Fruit fly (Drosophila melanogaster) whole organism, embryonic: ENCODE data around the gene Sar1.

Experiments used
- BtbVII ChIP-seq: fragments of 200-800 bp; sonication (Bioruptor generic); optimal IDR thresholded peaks from 3 replicates; lab custom pipeline; 2017; ENCODE audit warnings: missing biosample characterization, mild to moderate bottlenecking, missing genetic modification characterization
- CG10565 ChIP-seq: fragments of 200-800 bp; sonication (Bioruptor generic); optimal IDR thresholded peaks from 3 replicates; lab custom pipeline; 2016; ENCODE audit warnings: missing biosample characterization, mild to moderate bottlenecking, missing genetic modification characterization
- CG10979 ChIP-seq: fragments of 200-800 bp; sonication (Bioruptor generic); optimal IDR thresholded peaks from 2 replicates; lab custom pipeline; 2018; ENCODE audit warnings: missing biosample characterization, mild to moderate bottlenecking, missing genetic modification characterization, moderate library complexity
- CG11456 ChIP-seq: fragments of 200-800 bp; sonication (Bioruptor generic); IDR thresholded peaks from 3 replicates; pipeline ENCODE4 v1.3.6; 2022; ENCODE audit warnings: missing biosample characterization, missing genetic modification characterization
- CG11723 ChIP-seq: fragments of 200-800 bp; sonication (Bioruptor generic); optimal IDR thresholded peaks from 2 replicates; lab custom pipeline; 2017; ENCODE audit warnings: missing biosample characterization, mild to moderate bottlenecking, missing genetic modification characterization
- CG13424 ChIP-seq: fragments of 200-800 bp; sonication (Bioruptor generic); optimal IDR thresholded peaks from 2 replicates; lab custom pipeline; 2019; ENCODE audit warnings: missing biosample characterization, mild to moderate bottlenecking, missing genetic modification characterization, moderate library complexity
- CG16815 ChIP-seq: fragments of 200-800 bp; sonication (Bioruptor generic); optimal IDR thresholded peaks from 3 replicates; lab custom pipeline; 2017; ENCODE audit warnings: missing biosample characterization, mild to moderate bottlenecking, missing genetic modification characterization
- CG18011 ChIP-seq: fragments of 200-800 bp; sonication (Bioruptor generic); optimal IDR thresholded peaks from 2 replicates; lab custom pipeline; 2017; ENCODE audit warnings: missing biosample characterization, missing genetic modification characterization, mild to moderate bottlenecking, moderate library complexity, missing genotype
- CG18764 ChIP-seq: fragments of 200-800 bp; sonication (Bioruptor generic); optimal IDR thresholded peaks from 3 replicates; lab custom pipeline; 2016; ENCODE audit warnings: missing biosample characterization, missing genetic modification characterization
- CG31441 ChIP-seq: fragments of 200-800 bp; sonication (Bioruptor generic); IDR thresholded peaks from 2 replicates; pipeline ENCODE4 v1.3.6; 2022; ENCODE audit warnings: missing biosample characterization, missing genetic modification characterization
- CG33213 ChIP-seq: fragments of 200-800 bp; sonication (Bioruptor generic); optimal IDR thresholded peaks from 3 replicates; lab custom pipeline; 2016; ENCODE audit warnings: missing biosample characterization, missing genetic modification characterization
- CG6854 ChIP-seq: fragments of 200-800 bp; sonication (Bioruptor generic); optimal IDR thresholded peaks from 3 replicates; lab custom pipeline; 2017; ENCODE audit warnings: missing biosample characterization, mild to moderate bottlenecking, missing genetic modification characterization
- CG7987 ChIP-seq: fragments of 200-800 bp; sonication (Bioruptor generic); optimal IDR thresholded peaks from 2 replicates; lab custom pipeline; 2018; ENCODE audit warnings: missing biosample characterization, mild to moderate bottlenecking, missing genetic modification characterization, moderate library complexity
- Camta ChIP-seq: fragments of 200-800 bp; sonication (Bioruptor generic); optimal IDR thresholded peaks from 2 replicates; lab custom pipeline; 2016; ENCODE audit warnings: missing biosample characterization, missing genetic modification characterization
- Fer3 ChIP-seq: fragments of 200-800 bp; sonication (Bioruptor generic); optimal IDR thresholded peaks from 2 replicates; lab custom pipeline; 2018; ENCODE audit warnings: missing biosample characterization, mild to moderate bottlenecking, missing genetic modification characterization, moderate library complexity
- HmgD ChIP-seq: fragments of 200-800 bp; sonication (Bioruptor generic); optimal IDR thresholded peaks from 3 replicates; lab custom pipeline; 2016; ENCODE audit warnings: missing biosample characterization, missing genetic modification characterization
- Nf-YA ChIP-seq: fragments of 200-800 bp; sonication (Bioruptor generic); IDR thresholded peaks from 2 replicates; pipeline ENCODE4 v1.3.6; 2022; ENCODE audit warnings: missing biosample characterization, missing genetic modification characterization
- Scr ChIP-seq: fragments of 200-800 bp; sonication (Bioruptor generic); IDR thresholded peaks from 2 replicates; pipeline ENCODE4 v1.3.6; 2022; ENCODE audit warnings: missing biosample characterization, missing genetic modification characterization; ENCODE audit not compliant: partially characterized antibody
- Sox100B ChIP-seq: fragments of 200-800 bp; sonication (Bioruptor generic); optimal IDR thresholded peaks from 3 replicates; lab custom pipeline; 2018; ENCODE audit warnings: missing biosample characterization, mild to moderate bottlenecking, missing genetic modification characterization
- Ssrp ChIP-seq: fragments of 200-800 bp; sonication (Bioruptor generic); optimal IDR thresholded peaks from 2 replicates; lab custom pipeline; 2018; ENCODE audit warnings: missing biosample characterization, mild to moderate bottlenecking, missing genetic modification characterization, moderate library complexity
- ato ChIP-seq: fragments of 200-800 bp; sonication (Bioruptor generic); IDR thresholded peaks from 2 replicates; pipeline ENCODE4 v1.3.6; 2022; ENCODE audit warnings: missing biosample characterization, missing genetic modification characterization; ENCODE audit not compliant: partially characterized antibody
- caup ChIP-seq: fragments of 200-800 bp; sonication (Bioruptor generic); optimal IDR thresholded peaks from 3 replicates; lab custom pipeline; 2017; ENCODE audit warnings: missing biosample characterization, mild to moderate bottlenecking, missing genetic modification characterization, moderate library complexity; ENCODE audit not compliant: severe bottlenecking
- chif ChIP-seq, 2 experiments: fragments of 200-800 bp; sonication (Bioruptor generic); optimal IDR thresholded peaks; 3 replicates each; lab custom pipeline; 2016; ENCODE audit warnings: missing biosample characterization in 2 of 2, missing genetic modification characterization in 2 of 2
- dysf ChIP-seq: fragments of 200-800 bp; sonication (Bioruptor generic); IDR thresholded peaks from 3 replicates; pipeline ENCODE4 v1.3.6; 2022; ENCODE audit warnings: missing biosample characterization, missing genetic modification characterization
- ftz-f1 ChIP-seq: fragments of 200-800 bp; sonication (Bioruptor generic); optimal IDR thresholded peaks from 2 replicates; lab custom pipeline; 2016; ENCODE audit warnings: missing biosample characterization, missing genetic modification characterization
- grau ChIP-seq: fragments of 200-800 bp; optimal IDR thresholded peaks from 3 replicates; lab custom pipeline; 2019; ENCODE audit warnings: missing biosample characterization, mild to moderate bottlenecking, missing genetic modification characterization, moderate library complexity
- her ChIP-seq: fragments of 200-800 bp; sonication (Bioruptor generic); optimal IDR thresholded peaks from 2 replicates; lab custom pipeline; 2016; ENCODE audit warnings: missing biosample characterization, missing genetic modification characterization
- kah ChIP-seq: fragments of 200-800 bp; sonication (Bioruptor generic); optimal IDR thresholded peaks from 2 replicates; lab custom pipeline; 2018; ENCODE audit warnings: missing biosample characterization, mild to moderate bottlenecking, missing genetic modification characterization
- kay ChIP-seq: fragments of 200-800 bp; sonication (Bioruptor generic); optimal IDR thresholded peaks from 2 replicates; lab custom pipeline; 2016; ENCODE audit warnings: missing biosample characterization, missing genetic modification characterization
- kni ChIP-seq: fragments of 200-800 bp; sonication (Bioruptor generic); optimal IDR thresholded peaks from 3 replicates; lab custom pipeline; 2017; ENCODE audit warnings: mild to moderate bottlenecking, missing biosample characterization, missing genetic modification reagents, missing genetic modification characterization
- luna ChIP-seq: fragments of 200-800 bp; sonication (Bioruptor generic); optimal IDR thresholded peaks from 2 replicates; lab custom pipeline; 2016; ENCODE audit warnings: missing biosample characterization, missing genetic modification characterization
- maf-S ChIP-seq: fragments of 200-800 bp; sonication (Bioruptor generic); optimal IDR thresholded peaks from 2 replicates; lab custom pipeline; 2016; ENCODE audit warnings: missing biosample characterization, missing genetic modification characterization
- nom ChIP-seq: fragments of 200-800 bp; sonication (Bioruptor generic); optimal IDR thresholded peaks from 2 replicates; lab custom pipeline; 2017; ENCODE audit warnings: missing biosample characterization, missing genetic modification characterization, mild to moderate bottlenecking, moderate library complexity, missing genetic modification reagents
- p53 ChIP-seq: fragments of 200-800 bp; sonication (Bioruptor generic); optimal IDR thresholded peaks from 2 replicates; lab custom pipeline; 2016; ENCODE audit warnings: missing biosample characterization, missing genetic modification characterization
- peb ChIP-seq: fragments of 200-800 bp; sonication (Bioruptor generic); IDR thresholded peaks from 2 replicates; pipeline ENCODE4 v1.3.6; 2022; ENCODE audit warnings: missing biosample characterization, missing genetic modification characterization
- pita ChIP-seq: fragments of 200-800 bp; sonication (Bioruptor generic); optimal IDR thresholded peaks from 2 replicates; lab custom pipeline; 2017; ENCODE audit warnings: missing biosample characterization, mild to moderate bottlenecking, missing genetic modification characterization
- ro ChIP-seq: fragments of 200-800 bp; sonication (Bioruptor generic); IDR thresholded peaks from 2 replicates; pipeline ENCODE4 v1.3.6; 2022; ENCODE audit warnings: missing biosample characterization, missing genetic modification characterization
- row ChIP-seq: fragments of 200-800 bp; sonication (Bioruptor generic); IDR thresholded peaks from 3 replicates; pipeline ENCODE4 v1.3.6; 2022; ENCODE audit warnings: missing biosample characterization, missing genetic modification characterization
- sc ChIP-seq, 3 experiments: fragments of >200 bp in 2 of 3; fragments of 200-800 bp in 1 of 3; sonication (Bioruptor generic) in 1 of 3; optimal IDR thresholded peaks; 2 replicates in 2 of 3; 3 replicates in 1 of 3; lab custom pipeline; 2017; ENCODE audit warnings: mild to moderate bottlenecking in 1 of 3, missing biosample characterization in 1 of 3, missing genetic modification characterization in 1 of 3, missing genetic modification reagents in 1 of 3
- schlank ChIP-seq: fragments of 200-800 bp; sonication (Bioruptor generic); optimal IDR thresholded peaks from 2 replicates; lab custom pipeline; 2018; ENCODE audit warnings: missing biosample characterization, mild to moderate bottlenecking, missing genetic modification characterization
- sd ChIP-seq: fragments of 200-800 bp; sonication (Bioruptor generic); optimal IDR thresholded peaks from 3 replicates; lab custom pipeline; 2018; ENCODE audit warnings: missing biosample characterization, mild to moderate bottlenecking, missing genetic modification characterization, moderate library complexity
- sens-2 ChIP-seq: fragments of 200-800 bp; sonication (Bioruptor generic); IDR thresholded peaks from 2 replicates; pipeline ENCODE4 v1.3.6; 2022; ENCODE audit warnings: missing biosample characterization, missing genetic modification characterization
- slou ChIP-seq: fragments of 200-800 bp; sonication (Bioruptor generic); optimal IDR thresholded peaks from 3 replicates; lab custom pipeline; 2016; ENCODE audit warnings: missing biosample characterization, missing genetic modification characterization
- sob ChIP-seq: fragments of 200-800 bp; sonication (Bioruptor generic); IDR thresholded peaks from 2 replicates; pipeline ENCODE4 v1.3.6; 2022; ENCODE audit warnings: missing biosample characterization, missing genetic modification characterization
- stc ChIP-seq: fragments of 200-800 bp; sonication (Bioruptor generic); IDR thresholded peaks from 2 replicates; pipeline ENCODE4 v1.3.6; 2022; ENCODE audit warnings: missing biosample characterization, missing genetic modification characterization
- tll ChIP-seq, 2 experiments: fragments of 200-800 bp in 1 of 2; fragments of >200 bp in 1 of 2; sonication (Bioruptor generic) in 1 of 2; optimal IDR thresholded peaks; 2 replicates each; lab custom pipeline; 2017 to 2019; ENCODE audit warnings: missing biosample characterization in 2 of 2, missing genetic modification characterization in 2 of 2, mild to moderate bottlenecking in 1 of 2, moderate library complexity in 1 of 2
- unc-4 ChIP-seq: fragments of 200-800 bp; sonication (Bioruptor generic); IDR thresholded peaks from 2 replicates; pipeline ENCODE4 v1.3.6; 2022; ENCODE audit warnings: missing biosample characterization, missing genetic modification characterization; ENCODE audit not compliant: partially characterized antibody
- yki ChIP-seq: fragments of >200 bp; optimal IDR thresholded peaks from 3 replicates; lab custom pipeline; 2018

The Sar1 gene

DNA sequence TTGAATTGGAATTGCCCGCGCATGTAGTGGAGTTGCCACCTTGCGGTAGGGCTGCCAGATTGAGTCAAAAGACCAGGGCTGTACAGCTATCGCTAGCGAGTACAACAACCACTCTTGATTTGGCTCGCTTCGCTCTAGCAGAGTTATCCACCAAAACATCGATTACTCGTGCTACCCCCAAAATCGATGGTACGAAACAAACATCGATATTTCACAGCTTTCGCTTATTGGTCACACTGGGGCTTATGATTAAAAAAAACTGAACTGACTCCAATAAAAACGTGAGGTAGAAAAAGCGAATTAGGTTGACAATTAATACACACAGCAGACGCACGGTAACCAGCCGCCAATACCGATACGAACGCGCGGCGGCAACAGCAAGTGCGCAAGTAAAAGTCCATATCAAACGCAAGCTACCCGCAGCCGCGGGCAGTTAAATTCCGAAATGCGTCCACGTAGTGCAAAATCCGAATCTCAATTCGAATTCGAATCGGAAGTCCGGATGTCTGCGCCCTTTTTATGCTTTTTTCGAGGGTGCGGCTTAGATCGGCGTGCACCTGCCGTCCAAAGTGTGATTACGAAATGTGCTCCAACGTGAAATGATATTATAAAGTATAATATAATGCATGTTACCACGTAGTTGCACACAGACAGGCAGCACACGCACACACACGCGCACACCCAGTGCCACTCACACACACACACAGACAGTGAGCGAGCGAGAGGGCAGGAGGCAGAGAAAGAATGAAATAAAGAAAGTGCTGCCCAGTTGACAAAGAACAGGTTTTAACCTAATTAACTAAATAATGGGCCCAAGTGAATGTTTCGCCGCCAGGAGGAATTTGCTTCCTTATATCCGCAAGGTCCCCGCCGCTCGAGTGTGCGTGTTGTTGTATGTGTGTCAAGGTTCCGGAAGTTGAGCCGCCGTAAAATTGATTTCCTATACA lies at the start of gene Sar1:
Gene Sar1, plus strand, starts transcription at position 222 of the 947 bp plus-strand sequence.
- TF ChIP-seq CG18764 (GFP tag; lab: Kevin White, UChicago) = no peak
- TF ChIP-seq CG7987 (GFP tag; lab: Kevin White, UChicago) = peak; percentile 14
- TF ChIP-seq unc-4 (GFP tag; lab: Robert Waterston, UW) = peak; percentile 97
- TF ChIP-seq stc (GFP tag; lab: Robert Waterston, UW) = no peak
- TF ChIP-seq slou (GFP tag; lab: Kevin White, UChicago) = no peak
- TF ChIP-seq CG16815 (GFP tag; lab: Kevin White, UChicago) = no peak
- TF ChIP-seq peb (GFP tag; lab: Robert Waterston, UW) = no peak
- TF ChIP-seq ftz-f1 = peak; percentile 81
- TF ChIP-seq CG10565 (GFP tag; lab: Kevin White, UChicago) = no peak
- no peak for TF ChIP-seq Fer3 (tag; lab: Kevin White, UChicago)
- TF ChIP-seq p53 (GFP tag; lab: Kevin White, UChicago) = peak; percentile 74
- TF ChIP-seq CG10979 (tag; lab: Kevin White, UChicago) = no peak
- TF ChIP-seq tll (GFP tag; optimal IDR thresholded peaks at IDR 0.05; lab: Kevin White, UChicago) = peak in 1 of 2 experiments; percentile 53
- TF ChIP-seq kni (GFP tag; lab: Kevin White, UChicago) = peak; percentile 3
- no peak for TF ChIP-seq schlank (tag; lab: Kevin White, UChicago)
- no peak for TF ChIP-seq maf-S (GFP tag; lab: Kevin White, UChicago)
- peak; percentile 57; the same call in 1 of the 2 replicates for TF ChIP-seq sob (GFP tag; lab: Robert Waterston, UW)
- peak; percentile 39 for TF ChIP-seq CG6854 (GFP tag; lab: Kevin White, UChicago)
- peak; percentile 35 for TF ChIP-seq Camta
- TF ChIP-seq grau (tag; lab: Kevin White, UChicago) = peak; percentile 41
- no peak for TF ChIP-seq sens-2 (GFP tag; lab: Robert Waterston, UW)
- no peak for TF ChIP-seq CG18011 (GFP tag; lab: Kevin White, UChicago)
- TF ChIP-seq row = peak; percentile 44; the same call in 2 of the 3 replicates
- TF ChIP-seq kay (GFP tag; lab: Kevin White, UChicago) = no peak
- no peak for TF ChIP-seq her (GFP tag; lab: Kevin White, UChicago)
- TF ChIP-seq CG13424 (tag; lab: Kevin White, UChicago) = peak; percentile 25
- TF ChIP-seq nom (GFP tag; lab: Kevin White, UChicago) = peak; percentile 37
- TF ChIP-seq Scr (GFP tag; lab: Robert Waterston, UW) = peak; percentile 90
- no peak for TF ChIP-seq ro (GFP tag; lab: Robert Waterston, UW)
- TF ChIP-seq sc (optimal IDR thresholded peaks at IDR 0.05; lab: Kevin White, UChicago) = no peak
- TF ChIP-seq sc (GFP tag; optimal IDR thresholded peaks at IDR 0.05; lab: Kevin White, UChicago) = no peak
- peak; percentile 88 for TF ChIP-seq ato (GFP tag; lab: Robert Waterston, UW)
- peak; percentile 88 for TF ChIP-seq HmgD (GFP tag; lab: Kevin White, UChicago)
- TF ChIP-seq CG33213 = peak; percentile 91
- TF ChIP-seq sd = peak; percentile 4
- no peak for TF ChIP-seq Nf-YA
- TF ChIP-seq CG11456 (GFP tag; lab: Robert Waterston, UW) = peak; percentile 69; the same call in 2 of the 3 replicates
- TF ChIP-seq yki = peak; percentile 44
- no peak for TF ChIP-seq dysf (GFP tag; lab: Robert Waterston, UW)
- TF ChIP-seq Sox100B (GFP tag; lab: Kevin White, UChicago) = no peak
- no peak for TF ChIP-seq luna (GFP tag; lab: Kevin White, UChicago)
- TF ChIP-seq BtbVII = no peak
- peak; percentile 22 for TF ChIP-seq caup (GFP tag; lab: Kevin White, UChicago)
- TF ChIP-seq kah (GFP tag; lab: Kevin White, UChicago) = no peak
- no peak for TF ChIP-seq CG11723 (GFP tag; lab: Kevin White, UChicago)
- TF ChIP-seq Ssrp (tag; lab: Kevin White, UChicago) = no peak
- TF ChIP-seq pita (GFP tag; lab: Kevin White, UChicago) = peak; percentile 97
- TF ChIP-seq CG31441 (GFP tag; lab: Robert Waterston, UW) = no peak
- peak; percentile 0 to 46 for TF ChIP-seq chif (GFP tag; optimal IDR thresholded peaks at IDR 0.05; lab: Kevin White, UChicago)
